Fruit fly (Drosophila melanogaster) whole organism, embryonic: ENCODE data around the gene kek6.

Source experiments
- Antp ChIP-seq: fragments of 200-800 bp; sonication (Bioruptor generic); optimal IDR thresholded peaks from 3 replicates; lab custom pipeline; 2016; ENCODE audit warnings: missing biosample characterization, missing genetic modification characterization
- Bgb ChIP-seq: fragments of 200-800 bp; sonication (Bioruptor generic); IDR thresholded peaks from 2 replicates; pipeline ENCODE4 v1.3.6; 2022; ENCODE audit warnings: missing biosample characterization, missing genetic modification characterization; ENCODE audit not compliant: partially characterized antibody
- CG11723 ChIP-seq: fragments of 200-800 bp; sonication (Bioruptor generic); optimal IDR thresholded peaks from 2 replicates; lab custom pipeline; 2017; ENCODE audit warnings: missing biosample characterization, mild to moderate bottlenecking, missing genetic modification characterization
- CG15269 ChIP-seq: fragments of 200-800 bp; sonication (Bioruptor generic); optimal IDR thresholded peaks from 2 replicates; lab custom pipeline; 2018; ENCODE audit warnings: missing biosample characterization, mild to moderate bottlenecking, missing genetic modification characterization, moderate library complexity
- CG17912 ChIP-seq: fragments of 200-800 bp; sonication (Bioruptor generic); optimal IDR thresholded peaks from 2 replicates; lab custom pipeline; 2018; ENCODE audit warnings: missing biosample characterization, mild to moderate bottlenecking, missing genetic modification characterization
- CG18599 ChIP-seq: fragments of 200-800 bp; sonication (Bioruptor generic); optimal IDR thresholded peaks from 3 replicates; lab custom pipeline; 2017; ENCODE audit warnings: missing biosample characterization, missing genetic modification characterization, mild to moderate bottlenecking, moderate library complexity, missing genetic modification reagents
- CG31388 ChIP-seq: fragments of 200-800 bp; sonication (Bioruptor generic); optimal IDR thresholded peaks from 2 replicates; lab custom pipeline; 2016; ENCODE audit warnings: missing biosample characterization, missing genetic modification characterization
- CG3407 ChIP-seq: fragments of 200-800 bp; sonication (Bioruptor generic); optimal IDR thresholded peaks from 2 replicates; lab custom pipeline; 2018; ENCODE audit warnings: missing biosample characterization, mild to moderate bottlenecking, missing genetic modification characterization
- CG6272 ChIP-seq: fragments of 200-800 bp; sonication (Bioruptor generic); IDR thresholded peaks from 2 replicates; pipeline ENCODE4 v1.3.6; 2022; ENCODE audit warnings: missing biosample characterization, missing genetic modification characterization
- CG7271 ChIP-seq: fragments of 200-800 bp; sonication (Bioruptor generic); optimal IDR thresholded peaks from 2 replicates; lab custom pipeline; 2018; ENCODE audit warnings: missing biosample characterization, mild to moderate bottlenecking, missing genetic modification characterization, moderate library complexity
- CG7372 ChIP-seq: fragments of 200-800 bp; sonication (Bioruptor generic); IDR thresholded peaks from 2 replicates; pipeline ENCODE4 v1.3.6; 2022; ENCODE audit warnings: missing biosample characterization, missing genetic modification characterization
- CG8281 ChIP-seq: fragments of 200-800 bp; sonication (Bioruptor generic); optimal IDR thresholded peaks from 2 replicates; lab custom pipeline; 2018; ENCODE audit warnings: missing biosample characterization, mild to moderate bottlenecking, missing genetic modification characterization, moderate library complexity
- CG8478 ChIP-seq: fragments of >200 bp; optimal IDR thresholded peaks from 2 replicates; lab custom pipeline; 2018
- CG8924 ChIP-seq: fragments of 200-800 bp; optimal IDR thresholded peaks from 3 replicates; lab custom pipeline; 2019; ENCODE audit warnings: missing biosample characterization, mild to moderate bottlenecking, missing genetic modification characterization, moderate library complexity
- Camta ChIP-seq: fragments of 200-800 bp; sonication (Bioruptor generic); optimal IDR thresholded peaks from 2 replicates; lab custom pipeline; 2016; ENCODE audit warnings: missing biosample characterization, missing genetic modification characterization
- D19B ChIP-seq: fragments of 200-800 bp; sonication (Bioruptor generic); optimal IDR thresholded peaks from 2 replicates; lab custom pipeline; 2017; ENCODE audit warnings: missing biosample characterization, mild to moderate bottlenecking, missing genetic modification characterization
- Drgx ChIP-seq: fragments of 200-800 bp; sonication (Bioruptor generic); IDR thresholded peaks from 2 replicates; pipeline ENCODE4 v1.3.6; 2022; ENCODE audit warnings: missing biosample characterization, missing genetic modification characterization
- ERR ChIP-seq: fragments of 200-800 bp; sonication (Bioruptor generic); optimal IDR thresholded peaks from 2 replicates; lab custom pipeline; 2016; ENCODE audit warnings: missing biosample characterization, missing genetic modification characterization
- Eip74EF ChIP-seq, 2 experiments: fragments of 200-800 bp in 1 of 2; fragments of >200 bp in 1 of 2; sonication (Bioruptor generic) in 1 of 2; optimal IDR thresholded peaks; 2 replicates each; lab custom pipeline; 2017 to 2019; ENCODE audit warnings: missing biosample characterization in 2 of 2, missing genetic modification characterization in 2 of 2, mild to moderate bottlenecking in 1 of 2, moderate library complexity in 1 of 2
- GATAe ChIP-seq: fragments of 200-800 bp; sonication (Bioruptor generic); conservative IDR thresholded peaks from 2 replicates; pipeline ENCODE4 v1.3.6; 2022; ENCODE audit warnings: missing biosample characterization, missing genetic modification characterization
- Gug ChIP-seq: fragments of 200-800 bp; sonication (Bioruptor generic); IDR thresholded peaks from 4 replicates; pipeline ENCODE4 v1.3.6; 2022; ENCODE audit warnings: missing biosample characterization, missing genetic modification characterization
- HLH54F ChIP-seq: fragments of 200-800 bp; sonication (Bioruptor generic); optimal IDR thresholded peaks from 3 replicates; lab custom pipeline; 2016; ENCODE audit warnings: missing biosample characterization, missing genetic modification characterization
- Hey ChIP-seq: fragments of 200-800 bp; sonication (Bioruptor generic); optimal IDR thresholded peaks from 3 replicates; lab custom pipeline; 2018; ENCODE audit warnings: missing biosample characterization, mild to moderate bottlenecking, missing genetic modification characterization
- Hmr ChIP-seq: fragments of 200-800 bp; sonication (Bioruptor generic); optimal IDR thresholded peaks from 3 replicates; lab custom pipeline; 2017; ENCODE audit warnings: mild to moderate bottlenecking, missing biosample characterization, missing genetic modification reagents, missing genetic modification characterization
- Jarid2 ChIP-seq: fragments of 200-800 bp; sonication (Bioruptor generic); optimal IDR thresholded peaks from 3 replicates; lab custom pipeline; 2017; ENCODE audit warnings: mild to moderate bottlenecking, missing biosample characterization, missing genetic modification reagents, missing genetic modification characterization
- Kr ChIP-seq: fragments of 200-800 bp; sonication (Bioruptor generic); optimal IDR thresholded peaks from 2 replicates; lab custom pipeline; 2017; ENCODE audit warnings: missing biosample characterization, mild to moderate bottlenecking, missing genetic modification characterization
- Mad ChIP-seq: fragments of 200-800 bp; sonication (Bioruptor generic); optimal IDR thresholded peaks from 2 replicates; lab custom pipeline; 2016; ENCODE audit warnings: missing biosample characterization, missing genetic modification characterization
- Myb ChIP-seq: fragments of 200-800 bp; sonication (Bioruptor generic); optimal IDR thresholded peaks from 2 replicates; lab custom pipeline; 2016; ENCODE audit warnings: missing biosample characterization, missing genetic modification characterization
- NFAT ChIP-seq: fragments of 200-800 bp; sonication (Bioruptor generic); IDR thresholded peaks from 2 replicates; pipeline ENCODE4 v1.3.6; 2022; ENCODE audit warnings: missing biosample characterization, missing genetic modification characterization
- Rx ChIP-seq: fragments of 200-800 bp; sonication (Bioruptor generic); IDR thresholded peaks from 2 replicates; pipeline ENCODE4 v1.3.6; 2022; ENCODE audit warnings: missing biosample characterization, missing genetic modification characterization
- Six4 ChIP-seq: fragments of 200-800 bp; sonication (Bioruptor generic); optimal IDR thresholded peaks from 2 replicates; lab custom pipeline; 2016; ENCODE audit warnings: missing biosample characterization, missing genetic modification characterization
- ac ChIP-seq: fragments of 200-800 bp; sonication (Bioruptor generic); optimal IDR thresholded peaks from 3 replicates; lab custom pipeline; 2017; ENCODE audit warnings: missing biosample characterization, mild to moderate bottlenecking, missing genetic modification characterization
- crp ChIP-seq, 2 experiments: fragments of 200-800 bp; sonication (Bioruptor generic); optimal IDR thresholded peaks; 2 replicates in 1 of 2; 3 replicates in 1 of 2; lab custom pipeline; 2017; ENCODE audit warnings: missing biosample characterization in 2 of 2, missing genetic modification characterization in 2 of 2, mild to moderate bottlenecking in 1 of 2, moderate library complexity in 1 of 2
- cwo ChIP-seq: fragments of 200-800 bp; sonication (Bioruptor generic); optimal IDR thresholded peaks from 3 replicates; lab custom pipeline; 2017; ENCODE audit warnings: missing biosample characterization, missing genetic modification characterization, mild to moderate bottlenecking, moderate library complexity, missing genetic modification reagents
- disco-r ChIP-seq: fragments of 200-800 bp; sonication (Bioruptor generic); optimal IDR thresholded peaks from 2 replicates; lab custom pipeline; 2016; ENCODE audit warnings: missing biosample characterization, missing genetic modification characterization
- dm ChIP-seq: fragments of 200-800 bp; sonication (Bioruptor generic); optimal IDR thresholded peaks from 3 replicates; lab custom pipeline; 2016; ENCODE audit warnings: missing biosample characterization, missing genetic modification characterization
- en ChIP-seq: fragments of 200-800 bp; sonication (Bioruptor generic); optimal IDR thresholded peaks from 2 replicates; lab custom pipeline; 2016; ENCODE audit warnings: missing biosample characterization, missing genetic modification characterization
- ewg ChIP-seq: fragments of 200-800 bp; sonication (Bioruptor generic); optimal IDR thresholded peaks from 3 replicates; lab custom pipeline; 2017; ENCODE audit warnings: mild to moderate bottlenecking, missing biosample characterization, missing genetic modification reagents, missing genetic modification characterization
- eyg ChIP-seq: fragments of 200-800 bp; sonication (Bioruptor generic); optimal IDR thresholded peaks from 3 replicates; lab custom pipeline; 2016; ENCODE audit warnings: missing biosample characterization, missing genetic modification characterization
- ftz-f1 ChIP-seq: fragments of 200-800 bp; sonication (Bioruptor generic); optimal IDR thresholded peaks from 2 replicates; lab custom pipeline; 2016; ENCODE audit warnings: missing biosample characterization, missing genetic modification characterization
- gfzf ChIP-seq: fragments of 200-800 bp; sonication (Bioruptor generic); optimal IDR thresholded peaks from 2 replicates; lab custom pipeline; 2016; ENCODE audit warnings: missing biosample characterization, mild to moderate bottlenecking, missing genetic modification characterization, moderate library complexity
- insv ChIP-seq, 2 experiments: fragments of 200-800 bp; sonication (Bioruptor generic); optimal IDR thresholded peaks; 3 replicates each; lab custom pipeline; 2016 to 2018; ENCODE audit warnings: missing biosample characterization in 2 of 2, missing genetic modification characterization in 2 of 2
- maf-S ChIP-seq: fragments of 200-800 bp; sonication (Bioruptor generic); optimal IDR thresholded peaks from 2 replicates; lab custom pipeline; 2016; ENCODE audit warnings: missing biosample characterization, missing genetic modification characterization
- onecut ChIP-seq: fragments of 200-800 bp; sonication (Bioruptor generic); IDR thresholded peaks from 2 replicates; pipeline ENCODE4 v1.3.6; 2022; ENCODE audit warnings: missing biosample characterization, missing genetic modification characterization
- pho ChIP-seq: fragments of 200-800 bp; sonication (Bioruptor generic); optimal IDR thresholded peaks from 2 replicates; lab custom pipeline; 2016; ENCODE audit warnings: missing biosample characterization, missing genetic modification characterization
- ranshi ChIP-seq: fragments of 200-800 bp; sonication (Bioruptor generic); IDR thresholded peaks from 2 replicates; pipeline ENCODE4 v1.3.6; 2022; ENCODE audit warnings: missing biosample characterization, missing genetic modification characterization
- stc ChIP-seq: fragments of 200-800 bp; sonication (Bioruptor generic); IDR thresholded peaks from 2 replicates; pipeline ENCODE4 v1.3.6; 2022; ENCODE audit warnings: missing biosample characterization, missing genetic modification characterization
- tll ChIP-seq, 2 experiments: fragments of 200-800 bp in 1 of 2; fragments of >200 bp in 1 of 2; sonication (Bioruptor generic) in 1 of 2; optimal IDR thresholded peaks; 2 replicates each; lab custom pipeline; 2017 to 2019; ENCODE audit warnings: missing biosample characterization in 2 of 2, missing genetic modification characterization in 2 of 2, mild to moderate bottlenecking in 1 of 2, moderate library complexity in 1 of 2
- zen ChIP-seq: fragments of 200-800 bp; sonication (Bioruptor generic); optimal IDR thresholded peaks from 3 replicates; lab custom pipeline; 2018; ENCODE audit warnings: missing biosample characterization, mild to moderate bottlenecking, missing genetic modification characterization, moderate library complexity

The kek6 gene

dm6 chr3R:31592256-31592879 is 29.6 kb upstream of the kek6 start, which contains the start of gene CG1774 (continued):
- TF ChIP-seq en (peak; percentile 52), Gug (peak; percentile 53; the same call in 3 of the 4 replicates), Kr (no peak), CG7372 (GFP tag; lab: Robert Waterston, UW) (peak; percentile 61), pho (GFP tag; lab: Kevin White, UChicago) (peak; percentile 76), stc (peak; percentile 71), Drgx (peak; percentile 69), CG3407 (GFP tag; lab: Kevin White, UChicago) (peak; percentile 37), Hmr (GFP tag; lab: Kevin White, UChicago) (peak; percentile 89), GATAe (GFP tag; lab: Robert Waterston, UW) (peak; percentile 51; the same call in 1 of the 2 replicates), CG18599 (peak; percentile 95), D19B (GFP tag; lab: Kevin White, UChicago) (peak; percentile 67), CG8924 (tag; lab: Kevin White, UChicago) (peak; percentile 75), zen (tag; lab: Kevin White, UChicago) (peak; percentile 53), Camta (GFP tag; lab: Kevin White, UChicago) (peak; percentile 80), HLH54F (GFP tag; lab: Kevin White, UChicago) (peak; percentile 85), NFAT (peak; percentile 74), ac (GFP tag; lab: Kevin White, UChicago) (no peak), disco-r (peak; percentile 32), onecut (0 out of 2 replicates have a peak, but pooled peaks have one; percentile 22), Antp (GFP tag; lab: Kevin White, UChicago) (peak; percentile 80), dm (GFP tag; lab: Kevin White, UChicago) (peak; percentile 67), Myb (GFP tag; lab: Kevin White, UChicago) (peak; percentile 65), eyg (peak; percentile 55), CG11723 (GFP tag; lab: Kevin White, UChicago) (peak; percentile 33), insv (GFP tag; optimal IDR thresholded peaks at IDR 0.05; lab: Kevin White, UChicago) (no peak), ranshi (peak; percentile 75), CG31388 (GFP tag; lab: Kevin White, UChicago) (no peak), CG8281 (tag; lab: Kevin White, UChicago) (peak; percentile 43), maf-S (GFP tag; lab: Kevin White, UChicago) (peak; percentile 63), CG8478 (lab: Kevin White, UChicago) (no peak), CG15269 (tag; lab: Kevin White, UChicago) (peak; percentile 83), ewg (GFP tag; lab: Kevin White, UChicago) (peak; percentile 39), ERR (peak; percentile 88), Mad (peak; percentile 45), gfzf (no peak), crp (GFP tag; optimal IDR thresholded peaks at IDR 0.05; lab: Kevin White, UChicago) (peak in 1 of 2 experiments; percentile 23), CG17912 (GFP tag; lab: Kevin White, UChicago) (no peak), Rx (no peak; the same call in 1 of the 2 replicates), Bgb (no peak), cwo (GFP tag; lab: Kevin White, UChicago) (peak; percentile 93), ftz-f1 (GFP tag; lab: Kevin White, UChicago) (no peak), Jarid2 (GFP tag; lab: Kevin White, UChicago) (peak; percentile 28), CG7271 (tag; lab: Kevin White, UChicago) (no peak), Six4 (GFP tag; lab: Kevin White, UChicago) (peak; percentile 37), tll (GFP tag; optimal IDR thresholded peaks at IDR 0.05; lab: Kevin White, UChicago) (no peak), Eip74EF (GFP tag; optimal IDR thresholded peaks at IDR 0.05; lab: Kevin White, UChicago) (peak in 1 of 2 experiments; percentile 37), Hey (tag; lab: Kevin White, UChicago) (no peak), CG6272 (GFP tag; lab: Robert Waterston, UW) (peak; percentile 57)
